Worm (Caenorhabditis elegans): ENCODE data around the gene col-155.

ce11 chrV:11385060-11385459 lies 4.6 kb downstream of the col-155 start, which contains the start of gene col-154:
- TF ChIP-seq Y105C5A.15 (GFP tag; IDR thresholded peaks at IDR 0.05), result no peak
- no peak for TF ChIP-seq lin-13 (GFP tag; optimal IDR thresholded peaks at IDR 0.05)

Data from whole organism, L4 larva.